Fruit fly (Drosophila melanogaster): Measurements from ENCODE around the gene Ost48.

Gene Ost48

dm6 chrX:9155134-9155533 lies 3.2 kb downstream of the Ost48 start (continued):
- TF ChIP-seq hb (GFP tag; IDR thresholded peaks at IDR 0.05; ENCODE audit: partially characterized antibody) (no peak), CG2889 (GFP tag; IDR thresholded peaks at IDR 0.05) (no peak), CG3281 (GFP tag; optimal IDR thresholded peaks at IDR 0.05) (peak; percentile 63), ap (GFP tag; IDR thresholded peaks at IDR 0.05) (no peak), tup (GFP tag; optimal IDR thresholded peaks at IDR 0.05) (no peak), Bdp1 (GFP tag; optimal IDR thresholded peaks at IDR 0.05) (no peak), CG9215 (GFP tag; IDR thresholded peaks at IDR 0.05) (no peak), tx (GFP tag; optimal IDR thresholded peaks at IDR 0.05) (peak; percentile 9), CG11723 (GFP tag; optimal IDR thresholded peaks at IDR 0.05) (peak; percentile 12), nom (GFP tag; optimal IDR thresholded peaks at IDR 0.05) (peak; percentile 50), MTF-1 (GFP tag; optimal IDR thresholded peaks at IDR 0.05; ENCODE audit: borderline replicate concordance) (peak; percentile 8), CG8924 (tag; optimal IDR thresholded peaks at IDR 0.05) (no peak), kah (GFP tag; optimal IDR thresholded peaks at IDR 0.05) (peak; percentile 10), otp (GFP tag; IDR thresholded peaks at IDR 0.05) (no peak), p53 (GFP tag; optimal IDR thresholded peaks at IDR 0.05) (no peak), CG3407 (GFP tag; optimal IDR thresholded peaks at IDR 0.05) (no peak), fru (optimal IDR thresholded peaks at IDR 0.05) (no peak), bowl (GFP tag; IDR thresholded peaks at IDR 0.05) (no peak), B-H1 (GFP tag; IDR thresholded peaks at IDR 0.05) (no peak; the same call in 2 of the 3 replicates), trem (tag; optimal IDR thresholded peaks at IDR 0.05) (peak; percentile 44), eyg (GFP tag; optimal IDR thresholded peaks at IDR 0.05) (peak; percentile 2), NFAT (GFP tag; IDR thresholded peaks at IDR 0.05) (no peak), CG10654 (GFP tag; optimal IDR thresholded peaks at IDR 0.05) (peak; percentile 38), sima (GFP tag; optimal IDR thresholded peaks at IDR 0.05) (no peak), dm (GFP tag; optimal IDR thresholded peaks at IDR 0.05) (no peak), Gug (GFP tag; IDR thresholded peaks at IDR 0.05) (no peak), CG13123 (GFP tag; optimal IDR thresholded peaks at IDR 0.05) (no peak), CG11560 (tag; IDR thresholded peaks at IDR 0.05) (no peak), oc (tag; optimal IDR thresholded peaks at IDR 0.05) (no peak), nerfin-1 (tag; optimal IDR thresholded peaks at IDR 0.05) (peak; percentile 60), Ravus (GFP tag; IDR thresholded peaks at IDR 0.05) (no peak), lola (GFP tag; optimal IDR thresholded peaks at IDR 0.05) (peak in 1 of 3 experiments; percentile 62), CG4360 (GFP tag; IDR thresholded peaks at IDR 0.05) (no peak), ara (GFP tag; IDR thresholded peaks at IDR 0.05) (no peak), CG17359 (tag; optimal IDR thresholded peaks at IDR 0.05) (peak; percentile 69), Atf6 (GFP tag; IDR thresholded peaks at IDR 0.05) (peak; percentile 39; the same call in 1 of the 2 replicates), CG4328 (GFP tag; optimal IDR thresholded peaks at IDR 0.05) (peak; percentile 63), crp (GFP tag; optimal IDR thresholded peaks at IDR 0.05) (no peak), Ptx1 (GFP tag; IDR thresholded peaks at IDR 0.05) (peak; percentile 65), gcm2 (GFP tag; optimal IDR thresholded peaks at IDR 0.05) (no peak), CG30431 (GFP tag; optimal IDR thresholded peaks at IDR 0.05) (no peak), CG11398 (GFP tag; optimal IDR thresholded peaks at IDR 0.05) (no peak), sim (GFP tag; IDR thresholded peaks at IDR 0.05) (no peak), CG9797 (GFP tag; optimal IDR thresholded peaks at IDR 0.05) (no peak), CG11456 (GFP tag; IDR thresholded peaks at IDR 0.05) (no peak), NfI (GFP tag; optimal IDR thresholded peaks at IDR 0.05) (peak; percentile 30), peb (GFP tag; IDR thresholded peaks at IDR 0.05) (no peak; the same call in 1 of the 2 replicates), Stat92E (GFP tag; optimal IDR thresholded peaks at IDR 0.05) (no peak), amos (GFP tag; IDR thresholded peaks at IDR 0.05; ENCODE audit: partially characterized antibody) (no peak), CG6791 (GFP tag; IDR thresholded peaks at IDR 0.05; ENCODE audit: partially characterized antibody) (no peak), kni (GFP tag; optimal IDR thresholded peaks at IDR 0.05) (no peak), CG8388 (GFP tag; optimal IDR thresholded peaks at IDR 0.05) (peak; percentile 39)
